Worm (Caenorhabditis elegans): ENCODE results near the gene F54D5.23.

Gene F54D5.23

ce11 chrII:11578327-11578726 is 9.2 kb upstream of the F54D5.23 start, which contains the start of gene smc-6:
Gene smc-6, plus strand, starts transcription at chrII:11578716.
- TF ChIP-seq mep-1 (tag; optimal IDR thresholded peaks at IDR 0.05) (peak; percentile 32), lin-13 (tag; optimal IDR thresholded peaks at IDR 0.05) (no peak)

- TF ChIP-seq ceh-39 (tag; optimal IDR thresholded peaks at IDR 0.05) = no peak
- TF ChIP-seq unc-62 (GFP tag; optimal IDR thresholded peaks at IDR 0.05) = no peak
- TF ChIP-seq nhr-76 (tag; optimal IDR thresholded peaks at IDR 0.05) = no peak
- TF ChIP-seq ceh-43 (GFP tag; optimal IDR thresholded peaks at IDR 0.05) = no peak
- TF ChIP-seq mab-5 (tag; optimal IDR thresholded peaks at IDR 0.05) = no peak
- TF ChIP-seq blmp-1 (tag; optimal IDR thresholded peaks at IDR 0.05) = no peak
- TF ChIP-seq nhr-2 (tag; optimal IDR thresholded peaks at IDR 0.05) = no peak
- no peak for TF ChIP-seq flh-1 (GFP tag; optimal IDR thresholded peaks at IDR 0.05)
- TF ChIP-seq drap-1 (GFP tag; optimal IDR thresholded peaks at IDR 0.05) = no peak
- TF ChIP-seq lin-13 (tag; optimal IDR thresholded peaks at IDR 0.05) = no peak
- no peak for TF ChIP-seq lin-32 (GFP tag; optimal IDR thresholded peaks at IDR 0.05)
- no peak for TF ChIP-seq mls-2 (tag; optimal IDR thresholded peaks at IDR 0.05)
- no peak for TF ChIP-seq unc-39 (tag; optimal IDR thresholded peaks at IDR 0.05)
- TF ChIP-seq hlh-1 (tag; optimal IDR thresholded peaks at IDR 0.05) = no peak
- TF ChIP-seq pha-4 (tag; optimal IDR thresholded peaks at IDR 0.05) = no peak
These were observed 8.8 kb upstream of the F54D5.23 start for ce11 chrII:11577861-11578260.

- TF ChIP-seq hlh-1 (tag; optimal IDR thresholded peaks at IDR 0.05) = peak; percentile 20
- TF ChIP-seq cnd-1 (tag; optimal IDR thresholded peaks at IDR 0.05) = no peak
These were observed 8.3 kb upstream of the F54D5.23 start, which contains the start of gene pcs-1 for ce11 chrII:11577397-11577796. Gene pcs-1, minus strand, starts transcription at chrII:11577740.

ce11 chrII:11572944-11573343 is 3.9 kb upstream of the F54D5.23 start, which contains the start of gene F54D5.2:
Gene F54D5.2, plus strand, starts transcription at chrII:11573180.
- TF ChIP-seq lin-32 (GFP tag; optimal IDR thresholded peaks at IDR 0.05) (no peak), cnd-1 (tag; optimal IDR thresholded peaks at IDR 0.05) (no peak)

ce11 chrII:11571260-11571854 is 2.3 kb upstream of the F54D5.23 start, which contains the start of gene F54D5.3:
Gene F54D5.3, plus strand, starts transcription at chrII:11571805.
- TF ChIP-seq tbx-8 (GFP tag; optimal IDR thresholded peaks at IDR 0.05) = no peak
- TF ChIP-seq zip-8 (tag; optimal IDR thresholded peaks at IDR 0.05) = peak; percentile 98
- no peak for TF ChIP-seq sem-2 (GFP tag; optimal IDR thresholded peaks at IDR 0.05)
- no peak for TF ChIP-seq unc-62 (GFP tag; optimal IDR thresholded peaks at IDR 0.05)
- no peak for TF ChIP-seq ces-1 (GFP tag; optimal IDR thresholded peaks at IDR 0.05)
- no peak for TF ChIP-seq M03D4.4 (tag; optimal IDR thresholded peaks at IDR 0.05)

- TF ChIP-seq hlh-1 (tag; optimal IDR thresholded peaks at IDR 0.05) = peak; percentile 62
- TF ChIP-seq lsy-2 (tag; optimal IDR thresholded peaks at IDR 0.05) = peak; percentile 7
- TF ChIP-seq snpc-4 (tag; optimal IDR thresholded peaks at IDR 0.05) = no peak
- peak; percentile 66 for TF ChIP-seq lin-32 (GFP tag; optimal IDR thresholded peaks at IDR 0.05)
These were observed 417 bp downstream of the F54D5.23 start for ce11 chrII:11568670-11569069.

- peak; percentile 63 for TF ChIP-seq unc-39 (tag; optimal IDR thresholded peaks at IDR 0.05)
- peak; percentile 88 for TF ChIP-seq sptf-1 (tag; optimal IDR thresholded peaks at IDR 0.05)
- no peak for TF ChIP-seq mab-5 (tag; optimal IDR thresholded peaks at IDR 0.05)
- TF ChIP-seq mls-2 (tag; optimal IDR thresholded peaks at IDR 0.05) = peak; percentile 94
- peak; percentile 70 for TF ChIP-seq mep-1 (tag; optimal IDR thresholded peaks at IDR 0.05)
- TF ChIP-seq hlh-1 (tag; optimal IDR thresholded peaks at IDR 0.05) = peak; percentile 50
- peak; percentile 44 for TF ChIP-seq lsy-2 (tag; optimal IDR thresholded peaks at IDR 0.05)
- TF ChIP-seq ham-2 (GFP tag; optimal IDR thresholded peaks at IDR 0.05) = peak; percentile 65
- TF ChIP-seq lin-13 (tag; optimal IDR thresholded peaks at IDR 0.05) = peak; percentile 35
- TF ChIP-seq drap-1 (GFP tag; optimal IDR thresholded peaks at IDR 0.05) = peak; percentile 23
- TF ChIP-seq unc-62 (GFP tag; optimal IDR thresholded peaks at IDR 0.05) = peak; percentile 48
- peak; percentile 8 for TF ChIP-seq unc-120 (tag; optimal IDR thresholded peaks at IDR 0.05; ENCODE audit: poor library complexity, severe bottlenecking)
- no peak for TF ChIP-seq nhr-237 (tag; optimal IDR thresholded peaks at IDR 0.05)
- peak; percentile 27 for TF ChIP-seq ceh-39 (tag; optimal IDR thresholded peaks at IDR 0.05)
- peak; percentile 86 for TF ChIP-seq cnd-1 (tag; optimal IDR thresholded peaks at IDR 0.05)
- peak; percentile 80 for TF ChIP-seq ztf-11 (tag; optimal IDR thresholded peaks at IDR 0.05)
- no peak for TF ChIP-seq bed-3 (GFP tag; optimal IDR thresholded peaks at IDR 0.05)
- TF ChIP-seq pha-4 (tag; optimal IDR thresholded peaks at IDR 0.05) = peak; percentile 16
- peak; percentile 42 for TF ChIP-seq elt-1 (tag; optimal IDR thresholded peaks at IDR 0.05; ENCODE audit: borderline replicate concordance, insufficient read depth)
- peak; percentile 90 for TF ChIP-seq ces-1 (GFP tag; optimal IDR thresholded peaks at IDR 0.05)
- no peak for TF ChIP-seq ceh-83 (GFP tag; optimal IDR thresholded peaks at IDR 0.05)
These were observed 1.9 kb downstream of the F54D5.23 start, which contains the start of gene F54D5.5 for ce11 chrII:11566970-11567711. Gene F54D5.5, minus strand, starts transcription at chrII:11567020.
